Fruit fly (Drosophila melanogaster) whole organism, embryonic: ENCODE results near the gene Tctp.

Experiments
- CG10543 ChIP-seq: fragments of 200-800 bp; sonication (Bioruptor generic); optimal IDR thresholded peaks from 3 replicates; lab custom pipeline; 2017; ENCODE audit warnings: missing biosample characterization, mild to moderate bottlenecking, missing genetic modification characterization, moderate library complexity
- CG10654 ChIP-seq: fragments of 200-800 bp; sonication (Bioruptor generic); optimal IDR thresholded peaks from 2 replicates; lab custom pipeline; 2016; ENCODE audit warnings: missing biosample characterization, missing genetic modification characterization
- CG11247 ChIP-seq: fragments of 200-800 bp; sonication (Bioruptor generic); IDR thresholded peaks from 2 replicates; pipeline ENCODE4 v1.3.6; 2022; ENCODE audit warnings: missing biosample characterization, missing genetic modification characterization
- CG14965 ChIP-seq: fragments of 200-800 bp; sonication (Bioruptor generic); optimal IDR thresholded peaks from 2 replicates; lab custom pipeline; 2016; ENCODE audit warnings: missing biosample characterization, missing genetic modification characterization, borderline replicate concordance
- CG16863 ChIP-seq: fragments of 200-800 bp; sonication (Bioruptor generic); optimal IDR thresholded peaks from 3 replicates; lab custom pipeline; 2016; ENCODE audit warnings: missing biosample characterization, missing genetic modification characterization
- CG17328 ChIP-seq: fragments of 200-800 bp; sonication (Bioruptor generic); IDR thresholded peaks from 2 replicates; pipeline ENCODE4 v1.3.6; 2022; ENCODE audit warnings: missing biosample characterization, missing genetic modification characterization
- CG17568 ChIP-seq: fragments of 200-800 bp; sonication (Bioruptor generic); optimal IDR thresholded peaks from 2 replicates; lab custom pipeline; 2018; ENCODE audit warnings: missing biosample characterization, mild to moderate bottlenecking, missing genetic modification characterization, moderate library complexity
- CG17829 ChIP-seq: fragments of 200-800 bp; optimal IDR thresholded peaks from 2 replicates; lab custom pipeline; 2019; ENCODE audit warnings: missing biosample characterization, mild to moderate bottlenecking, missing genetic modification characterization, moderate library complexity
- CG2712 ChIP-seq: fragments of 200-800 bp; optimal IDR thresholded peaks from 3 replicates; lab custom pipeline; 2019; ENCODE audit warnings: missing biosample characterization, mild to moderate bottlenecking, missing genetic modification characterization, moderate library complexity
- CG31388 ChIP-seq: fragments of 200-800 bp; sonication (Bioruptor generic); optimal IDR thresholded peaks from 2 replicates; lab custom pipeline; 2016; ENCODE audit warnings: missing biosample characterization, missing genetic modification characterization
- CG3838 ChIP-seq: fragments of 200-800 bp; sonication (Bioruptor generic); optimal IDR thresholded peaks from 3 replicates; lab custom pipeline; 2016; ENCODE audit warnings: missing biosample characterization, missing genetic modification characterization
- CG5953 ChIP-seq: fragments of 200-800 bp; sonication (Bioruptor generic); IDR thresholded peaks from 2 replicates; pipeline ENCODE4 v1.3.6; 2022; ENCODE audit warnings: missing biosample characterization, missing genetic modification characterization
- CG6272 ChIP-seq: fragments of 200-800 bp; sonication (Bioruptor generic); IDR thresholded peaks from 2 replicates; pipeline ENCODE4 v1.3.6; 2022; ENCODE audit warnings: missing biosample characterization, missing genetic modification characterization
- CG9437 ChIP-seq: fragments of 200-800 bp; sonication (Bioruptor generic); optimal IDR thresholded peaks from 2 replicates; lab custom pipeline; 2018; ENCODE audit warnings: missing biosample characterization, mild to moderate bottlenecking, missing genetic modification characterization
- CG9876 ChIP-seq: fragments of 200-800 bp; sonication (Bioruptor generic); optimal IDR thresholded peaks from 2 replicates; lab custom pipeline; 2016; ENCODE audit warnings: missing biosample characterization, missing genetic modification characterization
- CHES-1-like ChIP-seq: fragments of 200-800 bp; sonication (Bioruptor generic); optimal IDR thresholded peaks from 2 replicates; lab custom pipeline; 2016; ENCODE audit warnings: missing biosample characterization, missing genetic modification characterization
- Camta ChIP-seq: fragments of 200-800 bp; sonication (Bioruptor generic); optimal IDR thresholded peaks from 2 replicates; lab custom pipeline; 2016; ENCODE audit warnings: missing biosample characterization, missing genetic modification characterization
- Doc2 ChIP-seq: fragments of 200-800 bp; sonication (Bioruptor generic); IDR thresholded peaks from 2 replicates; pipeline ENCODE4 v1.3.6; 2022; ENCODE audit warnings: missing biosample characterization, missing genetic modification characterization
- E2f2 ChIP-seq: fragments of 200-800 bp; sonication (Bioruptor generic); IDR thresholded peaks from 2 replicates; pipeline ENCODE4 v1.3.6; 2022; ENCODE audit warnings: missing biosample characterization, missing genetic modification characterization
- Fer3 ChIP-seq: fragments of 200-800 bp; sonication (Bioruptor generic); optimal IDR thresholded peaks from 2 replicates; lab custom pipeline; 2018; ENCODE audit warnings: missing biosample characterization, mild to moderate bottlenecking, missing genetic modification characterization, moderate library complexity
- Gsc ChIP-seq: fragments of 200-800 bp; sonication (Bioruptor generic); IDR thresholded peaks from 2 replicates; pipeline ENCODE4 v1.3.6; 2022; ENCODE audit warnings: missing biosample characterization, missing genetic modification characterization
- Gug ChIP-seq: fragments of 200-800 bp; sonication (Bioruptor generic); IDR thresholded peaks from 4 replicates; pipeline ENCODE4 v1.3.6; 2022; ENCODE audit warnings: missing biosample characterization, missing genetic modification characterization
- Hr3 ChIP-seq: fragments of 200-800 bp; sonication (Bioruptor generic); optimal IDR thresholded peaks from 3 replicates; lab custom pipeline; 2016; ENCODE audit warnings: missing biosample characterization, missing genetic modification characterization
- Mad ChIP-seq: fragments of 200-800 bp; sonication (Bioruptor generic); optimal IDR thresholded peaks from 2 replicates; lab custom pipeline; 2016; ENCODE audit warnings: missing biosample characterization, missing genetic modification characterization
- Med ChIP-seq: fragments of 200-800 bp; sonication (Bioruptor generic); peaks from one replicate; lab custom pipeline; 2016; ENCODE audit warnings: missing biosample characterization, missing genetic modification characterization, mild to moderate bottlenecking, inconsistent platforms, moderate library complexity
- NC2α ChIP-seq: fragments of 200-800 bp; sonication (Bioruptor generic); optimal IDR thresholded peaks from 2 replicates; lab custom pipeline; 2016; ENCODE audit warnings: missing biosample characterization, missing genetic modification characterization
- Pdp1 ChIP-seq, 2 experiments: fragments of 200-800 bp; sonication (Bioruptor generic); optimal IDR thresholded peaks; 3 replicates each; lab custom pipeline; 2016; ENCODE audit warnings: missing biosample characterization in 2 of 2, missing genetic modification characterization in 2 of 2, mild to moderate bottlenecking in 1 of 2, moderate library complexity in 1 of 2
- Poxn ChIP-seq: fragments of 200-800 bp; sonication (Bioruptor generic); IDR thresholded peaks from 2 replicates; pipeline ENCODE4 v1.3.6; 2022; ENCODE audit warnings: missing biosample characterization, missing genetic modification characterization
- Sox100B ChIP-seq: fragments of 200-800 bp; sonication (Bioruptor generic); optimal IDR thresholded peaks from 3 replicates; lab custom pipeline; 2018; ENCODE audit warnings: missing biosample characterization, mild to moderate bottlenecking, missing genetic modification characterization
- Spps ChIP-seq: fragments of 200-800 bp; sonication (Bioruptor generic); optimal IDR thresholded peaks from 2 replicates; lab custom pipeline; 2018; ENCODE audit warnings: missing biosample characterization, mild to moderate bottlenecking, missing genetic modification characterization
- ab ChIP-seq: fragments of 200-800 bp; sonication (Bioruptor generic); optimal IDR thresholded peaks from 2 replicates; lab custom pipeline; 2016; ENCODE audit warnings: missing biosample characterization, missing genetic modification characterization
- ara ChIP-seq: fragments of 200-800 bp; sonication (Bioruptor generic); IDR thresholded peaks from 2 replicates; pipeline ENCODE4 v1.3.6; 2022; ENCODE audit warnings: missing biosample characterization, missing genetic modification characterization
- cad ChIP-seq: fragments of >200 bp; optimal IDR thresholded peaks from 2 replicates; lab custom pipeline; 2017; ENCODE audit warnings: missing biosample characterization, missing genetic modification characterization
- cg ChIP-seq: fragments of 200-800 bp; sonication (Bioruptor generic); optimal IDR thresholded peaks from 3 replicates; lab custom pipeline; 2019; ENCODE audit warnings: missing biosample characterization, mild to moderate bottlenecking, missing genetic modification characterization, moderate library complexity
- crp ChIP-seq, 2 experiments: fragments of 200-800 bp; sonication (Bioruptor generic); optimal IDR thresholded peaks; 2 replicates in 1 of 2; 3 replicates in 1 of 2; lab custom pipeline; 2017; ENCODE audit warnings: missing biosample characterization in 2 of 2, missing genetic modification characterization in 2 of 2, mild to moderate bottlenecking in 1 of 2, moderate library complexity in 1 of 2
- dimm ChIP-seq: fragments of 200-800 bp; sonication (Bioruptor generic); IDR thresholded peaks from 2 replicates; pipeline ENCODE4 v1.3.6; 2022; ENCODE audit warnings: missing biosample characterization, missing genetic modification characterization
- emc ChIP-seq: fragments of 200-800 bp; sonication (Bioruptor generic); optimal IDR thresholded peaks from 2 replicates; lab custom pipeline; 2016; ENCODE audit warnings: missing biosample characterization, missing genetic modification characterization
- ewg ChIP-seq: fragments of 200-800 bp; sonication (Bioruptor generic); optimal IDR thresholded peaks from 3 replicates; lab custom pipeline; 2017; ENCODE audit warnings: mild to moderate bottlenecking, missing biosample characterization, missing genetic modification reagents, missing genetic modification characterization
- gcm ChIP-seq: fragments of 200-800 bp; sonication (Bioruptor generic); optimal IDR thresholded peaks from 2 replicates; lab custom pipeline; 2019; ENCODE audit warnings: missing biosample characterization, mild to moderate bottlenecking, missing genetic modification characterization, moderate library complexity
- gcm2 ChIP-seq: fragments of 200-800 bp; sonication (Bioruptor generic); optimal IDR thresholded peaks from 2 replicates; lab custom pipeline; 2016; ENCODE audit warnings: missing biosample characterization, missing genetic modification characterization
- lab ChIP-seq: fragments of 200-800 bp; sonication (Bioruptor generic); optimal IDR thresholded peaks from 3 replicates; lab custom pipeline; 2017; ENCODE audit warnings: missing biosample characterization, missing genetic modification characterization, mild to moderate bottlenecking, moderate library complexity, missing genetic modification reagents
- lbe ChIP-seq: fragments of 200-800 bp; sonication (Bioruptor generic); optimal IDR thresholded peaks from 2 replicates; lab custom pipeline; 2016; ENCODE audit warnings: missing biosample characterization, mild to moderate bottlenecking, missing genetic modification characterization
- luna ChIP-seq: fragments of 200-800 bp; sonication (Bioruptor generic); optimal IDR thresholded peaks from 2 replicates; lab custom pipeline; 2016; ENCODE audit warnings: missing biosample characterization, missing genetic modification characterization
- org-1 ChIP-seq: fragments of 200-800 bp; sonication (Bioruptor generic); optimal IDR thresholded peaks from 2 replicates; lab custom pipeline; 2017; ENCODE audit warnings: missing biosample characterization, missing genetic modification characterization
- pzg ChIP-seq: fragments of 200-800 bp; sonication (Bioruptor generic); optimal IDR thresholded peaks from 3 replicates; lab custom pipeline; 2018; ENCODE audit warnings: missing biosample characterization, mild to moderate bottlenecking, missing genetic modification characterization, moderate library complexity
- rib ChIP-seq: fragments of 200-800 bp; sonication (Bioruptor generic); IDR thresholded peaks from 2 replicates; pipeline ENCODE4 v1.3.6; 2022; ENCODE audit warnings: missing biosample characterization, missing genetic modification characterization
- tgo ChIP-seq: fragments of 200-800 bp; sonication (Bioruptor generic); IDR thresholded peaks from 3 replicates; pipeline ENCODE4 v1.3.6; 2022; ENCODE audit warnings: missing biosample characterization, missing genetic modification characterization
- trh ChIP-seq: fragments of 200-800 bp; sonication (Bioruptor generic); optimal IDR thresholded peaks from 2 replicates; lab custom pipeline; 2016; ENCODE audit warnings: missing biosample characterization, missing genetic modification characterization
- ttk ChIP-seq: fragments of 200-800 bp; sonication (Bioruptor generic); IDR thresholded peaks from 2 replicates; pipeline ENCODE4 v2.1.2; 2022; ENCODE audit warnings: missing biosample characterization, missing genetic modification characterization
- zf30C ChIP-seq: fragments of 200-800 bp; sonication (Bioruptor generic); optimal IDR thresholded peaks from 3 replicates; lab custom pipeline; 2018; ENCODE audit warnings: missing biosample characterization, mild to moderate bottlenecking, missing genetic modification characterization

The Tctp gene

dm6 chr3R:11221437-11222230 is 11.6 kb downstream of the Tctp start, which contains the start of the genes CG6693 and RpL3 (continued):
- TF ChIP-seq CHES-1-like (GFP tag; lab: Kevin White, UChicago) (peak; percentile 55), ab (peak; percentile 38), lab (GFP tag; lab: Kevin White, UChicago) (peak; percentile 92), lbe (GFP tag; lab: Kevin White, UChicago) (peak; percentile 74), CG9876 (GFP tag; lab: Kevin White, UChicago) (peak; percentile 71), Sox100B (GFP tag; lab: Kevin White, UChicago) (peak; percentile 68), rib (GFP tag; lab: Robert Waterston, UW) (peak; percentile 71), cad (GFP tag; lab: Kevin White, UChicago) (no peak), CG17568 (GFP tag; lab: Kevin White, UChicago) (peak; percentile 89), CG10543 (GFP tag; lab: Kevin White, UChicago) (peak; percentile 82), CG9437 (peak; percentile 45), NC2α (GFP tag; lab: Kevin White, UChicago) (peak; percentile 88), Hr3 (GFP tag; lab: Kevin White, UChicago) (peak; percentile 42), CG3838 (peak; percentile 25), Poxn (GFP tag; lab: Robert Waterston, UW) (no peak), Mad (peak; percentile 50), CG17829 (tag; lab: Kevin White, UChicago) (peak; percentile 71), zf30C (no peak), CG16863 (GFP tag; lab: Kevin White, UChicago) (peak; percentile 58), CG11247 (peak; percentile 73), Doc2 (GFP tag; lab: Robert Waterston, UW) (no peak), emc (peak; percentile 53), ara (GFP tag; lab: Robert Waterston, UW) (peak; percentile 28; the same call in 1 of the 2 replicates), CG10654 (GFP tag; lab: Kevin White, UChicago) (peak; percentile 57), Fer3 (tag; lab: Kevin White, UChicago) (peak; percentile 88), tgo (GFP tag; lab: Robert Waterston, UW) (peak; percentile 22; the same call in 1 of the 3 replicates), CG6272 (peak; percentile 47; the same call in 1 of the 2 replicates), Pdp1 (GFP tag; optimal IDR thresholded peaks at IDR 0.05; lab: Kevin White, UChicago) (peak; percentile 50 to 82), ttk (GFP tag; lab: Robert Waterston, UW) (peak; percentile 55), CG17328 (GFP tag; lab: Robert Waterston, UW) (peak; percentile 63), ewg (GFP tag; lab: Kevin White, UChicago) (peak; percentile 41), CG14965 (peak; percentile 28), Camta (GFP tag; lab: Kevin White, UChicago) (peak; percentile 38), Med (GFP tag; lab: Kevin White, UChicago) (peak; percentile 98), CG2712 (tag; lab: Kevin White, UChicago) (peak; percentile 70), trh (GFP tag; lab: Kevin White, UChicago) (peak; percentile 48), cg (GFP tag; lab: Kevin White, UChicago) (peak; percentile 79), gcm2 (GFP tag; lab: Kevin White, UChicago) (peak; percentile 66), dimm (GFP tag; lab: Robert Waterston, UW) (no peak), pzg (GFP tag; lab: Kevin White, UChicago) (peak; percentile 99), org-1 (peak; percentile 56), crp (GFP tag; optimal IDR thresholded peaks at IDR 0.05; lab: Kevin White, UChicago) (peak in 1 of 2 experiments; percentile 34), gcm (GFP tag; lab: Kevin White, UChicago) (peak; percentile 78), E2f2 (GFP tag; lab: Robert Waterston, UW) (peak; percentile 82), Gsc (no peak), CG5953 (GFP tag; lab: Robert Waterston, UW) (peak; percentile 76), luna (GFP tag; lab: Kevin White, UChicago) (peak; percentile 50), CG31388 (GFP tag; lab: Kevin White, UChicago) (no peak), Gug (peak; percentile 20; the same call in 1 of the 4 replicates), Spps (tag; lab: Kevin White, UChicago) (peak; percentile 56)
